Worm (Caenorhabditis elegans) whole organism, mixed stage, embryonic: Measurements from ENCODE around the gene F38B2.2.

Experiments used
- nhr-237 ChIP-seq: fragments of 150-350 bp; optimal IDR thresholded peaks from 2 replicates; lab custom pipeline; 2014; ENCODE audit warnings: missing biosample characterization, missing genetic modification characterization
- nhr-28 ChIP-seq: fragments of 150-350 bp; optimal IDR thresholded peaks from 2 replicates; lab custom pipeline; 2014; ENCODE audit warnings: missing biosample characterization, missing genetic modification characterization
- nhr-76 ChIP-seq: sonication (generic microtip); optimal IDR thresholded peaks from 2 replicates; lab custom pipeline; 2017; ENCODE audit warnings: missing biosample characterization, missing genetic modification characterization
- pha-4 ChIP-seq: fragments of 150-350 bp; optimal IDR thresholded peaks from 2 replicates; lab custom pipeline; 2018; ENCODE audit warnings: missing biosample characterization, missing genetic modification reagents, missing genetic modification characterization
- snpc-4 ChIP-seq: fragments of 150-350 bp; optimal IDR thresholded peaks from 2 replicates; lab custom pipeline; 2014; ENCODE audit warnings: missing biosample characterization, missing genetic modification characterization
- sptf-1 ChIP-seq: sonication (generic microtip); optimal IDR thresholded peaks from 2 replicates; lab custom pipeline; 2017; ENCODE audit warnings: mild to moderate bottlenecking, missing genetic modification characterization, moderate library complexity, missing compliant biosample characterization
- unc-39 ChIP-seq: fragments of 150-350 bp; optimal IDR thresholded peaks from 2 replicates; lab custom pipeline; 2014; ENCODE audit warnings: missing biosample characterization, missing genetic modification characterization
- unc-62 ChIP-seq: fragments of 150-350 bp; optimal IDR thresholded peaks from 2 replicates; lab custom pipeline; 2014; ENCODE audit warnings: missing biosample characterization, missing genetic modification reagents, missing genetic modification characterization
- zip-8 ChIP-seq: fragments of 150-350 bp; optimal IDR thresholded peaks from 2 replicates; lab custom pipeline; 2014; ENCODE audit warnings: missing biosample characterization, missing genetic modification characterization

ce11 chrX:11264715-11265114 lies 14.5 kb downstream of the F38B2.2 start:
- no peak for TF ChIP-seq nhr-76 (tag; lab: Kevin White, UChicago)
- no peak for TF ChIP-seq unc-62 (GFP tag; lab: Kevin White, UChicago)
- TF ChIP-seq nhr-237 (tag; lab: Kevin White, UChicago): no peak
- TF ChIP-seq unc-39 (tag; lab: Kevin White, UChicago): no peak
- TF ChIP-seq sptf-1: no peak
- no peak for TF ChIP-seq snpc-4 (tag; lab: Kevin White, UChicago)
- no peak for TF ChIP-seq pha-4
- TF ChIP-seq nhr-28 (tag; lab: Kevin White, UChicago): no peak
- no peak for TF ChIP-seq zip-8 (tag; lab: Kevin White, UChicago)
